Fruit fly (Drosophila melanogaster): ENCODE results near the gene Fur2.

DNA sequence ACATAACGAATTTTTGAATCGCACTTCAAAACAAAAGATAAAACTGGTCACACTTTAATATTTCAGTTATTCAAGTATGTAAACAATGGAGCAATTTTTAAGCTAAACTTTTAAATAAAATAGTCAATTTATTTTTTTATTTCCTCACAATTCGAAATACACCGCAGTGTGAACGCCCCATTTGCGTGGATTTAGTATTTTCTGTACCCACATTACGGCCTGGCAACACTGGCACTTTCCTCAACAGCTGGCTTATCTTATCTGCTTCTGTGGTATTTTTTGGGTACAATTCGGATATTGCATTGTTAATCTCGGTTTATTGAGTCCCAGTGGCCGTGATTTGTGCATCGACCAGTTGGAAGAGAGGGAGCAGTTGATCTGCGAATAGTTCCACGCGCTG is 22.8 kb upstream of the Fur2 start, which contains the start of gene sl:
- no peak for TF ChIP-seq CTCF (optimal IDR thresholded peaks at IDR 0.05)
- TF ChIP-seq CG8478 (optimal IDR thresholded peaks at IDR 0.05), result no peak
